Comparison of ENCODE assay signal across 5 fruit fly cellular contexts in the genomic region with DNA sequence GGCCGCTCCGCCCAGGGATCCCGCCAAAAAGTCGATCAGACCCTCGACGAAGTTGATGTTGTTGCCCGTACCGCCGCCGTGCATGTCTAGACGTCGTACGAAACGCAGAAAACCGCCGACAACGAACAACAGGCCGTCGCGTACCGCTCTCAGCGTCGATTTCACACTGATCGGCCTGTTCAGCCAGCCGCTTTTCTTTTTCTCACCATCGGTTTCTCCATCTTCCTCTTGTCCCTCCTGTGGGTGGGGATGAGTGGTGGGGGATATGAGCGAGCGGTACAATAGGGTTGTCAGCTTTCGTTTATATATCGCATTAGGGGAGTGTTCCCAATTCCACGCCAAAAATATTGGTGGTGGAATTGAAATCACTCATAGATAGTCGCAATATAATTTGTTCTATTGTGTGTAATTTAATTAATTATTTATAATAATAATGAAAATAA.
TF ChIP-seq lines count a peak whose summit lies in the region.

No protein-coding gene starts in this region.

- TF ChIP-seq CTCF in whole organism, embryonic (GFP tag; optimal IDR thresholded peaks at IDR 0.05; lab: Kevin White, UChicago): no peak

TF ChIP-seq in whole organism, adult, 20 proteins besides CTCF, POLR2A, EP300 and RAD21 (continues in another document):
- TF ChIP-seq CG12768 (GFP tag; optimal IDR thresholded peaks at IDR 0.05; lab: Kevin White, UChicago): no peak
- TF ChIP-seq CG14711 (tag; optimal IDR thresholded peaks at IDR 0.05; lab: Kevin White, UChicago): peak; percentile 93
- TF ChIP-seq Crg-1 (GFP tag; optimal IDR thresholded peaks at IDR 0.05; lab: Kevin White, UChicago): no peak
- TF ChIP-seq bab1 (GFP tag; optimal IDR thresholded peaks at IDR 0.05; lab: Kevin White, UChicago): no peak
- no peak for TF ChIP-seq Clk (GFP tag; optimal IDR thresholded peaks at IDR 0.05; lab: Kevin White, UChicago)
- peak; percentile 40 for TF ChIP-seq CG7101 (tag; optimal IDR thresholded peaks at IDR 0.05; lab: Kevin White, UChicago)
- TF ChIP-seq kay (GFP tag; lab: Kevin White, UChicago; ENCODE audit: borderline replicate concordance): no peak
- no peak for TF ChIP-seq cic (GFP tag; optimal IDR thresholded peaks at IDR 0.05; lab: Kevin White, UChicago)
- TF ChIP-seq Hr96 (GFP tag; optimal IDR thresholded peaks at IDR 0.05; lab: Kevin White, UChicago): peak; percentile 8
- TF ChIP-seq Mnt (GFP tag; optimal IDR thresholded peaks at IDR 0.05; lab: Kevin White, UChicago): peak; percentile 5
- TF ChIP-seq CG33017 (tag; optimal IDR thresholded peaks at IDR 0.05; lab: Kevin White, UChicago): no peak
- TF ChIP-seq CG1620 (GFP tag; optimal IDR thresholded peaks at IDR 0.05; lab: Kevin White, UChicago): peak; percentile 0
- peak; percentile 12 for TF ChIP-seq ovo (GFP tag; optimal IDR thresholded peaks at IDR 0.05; lab: Kevin White, UChicago)
- TF ChIP-seq cnc (optimal IDR thresholded peaks at IDR 0.05; lab: Kevin White, UChicago): no peak
- TF ChIP-seq tj (GFP tag; optimal IDR thresholded peaks at IDR 0.05; lab: Kevin White, UChicago): peak; percentile 39
- peak; percentile 11 for TF ChIP-seq CG11617 (GFP tag; optimal IDR thresholded peaks at IDR 0.05; lab: Kevin White, UChicago)
- TF ChIP-seq CG7045 (GFP tag; optimal IDR thresholded peaks at IDR 0.05; lab: Kevin White, UChicago): no peak

TF ChIP-seq in whole organism, embryonic, 481 proteins besides CTCF, POLR2A, EP300 and RAD21 (continues in another document):
- peak; percentile 20 for TF ChIP-seq pzg (GFP tag; optimal IDR thresholded peaks at IDR 0.05; lab: Kevin White, UChicago)
- TF ChIP-seq wdn (GFP tag; IDR thresholded peaks at IDR 0.05; lab: Robert Waterston, UW): 0 out of 2 replicates have a peak, but pooled peaks have one; percentile 23
- TF ChIP-seq esg (GFP tag; conservative IDR thresholded peaks at IDR 0.05; lab: Robert Waterston, UW): no peak
- TF ChIP-seq sima (GFP tag; optimal IDR thresholded peaks at IDR 0.05; lab: Kevin White, UChicago): no peak
- TF ChIP-seq Side (GFP tag; optimal IDR thresholded peaks at IDR 0.05; lab: Kevin White, UChicago): no peak
- no peak for TF ChIP-seq CG12299 (tag; optimal IDR thresholded peaks at IDR 0.05; lab: Kevin White, UChicago)
- peak; percentile 13 for TF ChIP-seq maf-S (GFP tag; optimal IDR thresholded peaks at IDR 0.05; lab: Kevin White, UChicago)
- TF ChIP-seq Hmr (GFP tag; optimal IDR thresholded peaks at IDR 0.05; lab: Kevin White, UChicago): peak; percentile 18
- peak; percentile 20 for TF ChIP-seq CG3281 (GFP tag; optimal IDR thresholded peaks at IDR 0.05; lab: Kevin White, UChicago)
- no peak for TF ChIP-seq Nf-YA (GFP tag; IDR thresholded peaks at IDR 0.05; lab: Robert Waterston, UW)
- TF ChIP-seq kay (GFP tag; optimal IDR thresholded peaks at IDR 0.05; lab: Kevin White, UChicago): no peak
- no peak for TF ChIP-seq CG7963 (GFP tag; IDR thresholded peaks at IDR 0.05; lab: Robert Waterston, UW; ENCODE audit: partially characterized antibody)
- TF ChIP-seq CG11247 (GFP tag; IDR thresholded peaks at IDR 0.05; lab: Robert Waterston, UW): peak; percentile 7; the same call in 1 of the 2 replicates
- peak; percentile 41 for TF ChIP-seq CG18262 (tag; optimal IDR thresholded peaks at IDR 0.05; lab: Kevin White, UChicago)
- no peak for TF ChIP-seq Hey (tag; optimal IDR thresholded peaks at IDR 0.05; lab: Kevin White, UChicago)
- TF ChIP-seq Bteb2 (GFP tag; optimal IDR thresholded peaks at IDR 0.05; lab: Kevin White, UChicago): no peak
- no peak for TF ChIP-seq CG18599 (GFP tag; optimal IDR thresholded peaks at IDR 0.05; lab: Kevin White, UChicago)

TF ChIP-seq in whole organism, prepupa, 60 proteins besides CTCF, POLR2A, EP300 and RAD21 (continues in another document):
- TF ChIP-seq OdsH (GFP tag; optimal IDR thresholded peaks at IDR 0.05; lab: Kevin White, UChicago): peak; percentile 47
- TF ChIP-seq Eip93F (GFP tag; optimal IDR thresholded peaks at IDR 0.05; lab: Kevin White, UChicago): no peak
- TF ChIP-seq Hr39 (GFP tag; optimal IDR thresholded peaks at IDR 0.05; lab: Kevin White, UChicago): peak; percentile 40
- TF ChIP-seq CG11902 (GFP tag; optimal IDR thresholded peaks at IDR 0.05; lab: Kevin White, UChicago): peak; percentile 60
- TF ChIP-seq CG6276 (GFP tag; optimal IDR thresholded peaks at IDR 0.05; lab: Kevin White, UChicago): no peak
- no peak for TF ChIP-seq Hr38 (GFP tag; optimal IDR thresholded peaks at IDR 0.05; lab: Kevin White, UChicago)
- peak; percentile 8 for TF ChIP-seq CG3919 (GFP tag; optimal IDR thresholded peaks at IDR 0.05; lab: Kevin White, UChicago)
- peak; percentile 1 for TF ChIP-seq Sox15 (GFP tag; optimal IDR thresholded peaks at IDR 0.05; lab: Kevin White, UChicago)
- no peak for TF ChIP-seq Eip75B (GFP tag; optimal IDR thresholded peaks at IDR 0.05; lab: Kevin White, UChicago)
- peak; percentile 30 for TF ChIP-seq CG3032 (tag; optimal IDR thresholded peaks at IDR 0.05; lab: Kevin White, UChicago)
- peak; percentile 27 for TF ChIP-seq Ets21C (GFP tag; optimal IDR thresholded peaks at IDR 0.05; lab: Kevin White, UChicago)
- TF ChIP-seq CG6163 (GFP tag; IDR thresholded peaks at IDR 0.05; lab: Robert Waterston, UW): 0 out of 3 replicates have a peak, but pooled peaks have one; percentile 20
- TF ChIP-seq eg (GFP tag; IDR thresholded peaks at IDR 0.05; lab: Robert Waterston, UW): 0 out of 3 replicates have a peak, but pooled peaks have one; percentile 18
- TF ChIP-seq CG10669 (GFP tag; optimal IDR thresholded peaks at IDR 0.05; lab: Kevin White, UChicago): peak; percentile 87
- TF ChIP-seq pdm3 (GFP tag; optimal IDR thresholded peaks at IDR 0.05; lab: Kevin White, UChicago): peak; percentile 29
- no peak for TF ChIP-seq CG8632 (GFP tag; optimal IDR thresholded peaks at IDR 0.05; lab: Kevin White, UChicago)
- no peak for TF ChIP-seq Smox (GFP tag; optimal IDR thresholded peaks at IDR 0.05; lab: Kevin White, UChicago)
- peak; percentile 51 for TF ChIP-seq CG10631 (GFP tag; optimal IDR thresholded peaks at IDR 0.05; lab: Kevin White, UChicago)

TF ChIP-seq in whole organism, pupa, 21 proteins besides CTCF, POLR2A, EP300 and RAD21:
- TF ChIP-seq CG14655 (GFP tag; optimal IDR thresholded peaks at IDR 0.05; lab: Kevin White, UChicago) (no peak), CG13204 (GFP tag; optimal IDR thresholded peaks at IDR 0.05; lab: Kevin White, UChicago) (peak; percentile 98), CG34367 (tag; optimal IDR thresholded peaks at IDR 0.05; lab: Kevin White, UChicago) (no peak), Pif1A (GFP tag; optimal IDR thresholded peaks at IDR 0.05; lab: Kevin White, UChicago) (no peak), CG9948 (tag; optimal IDR thresholded peaks at IDR 0.05; lab: Kevin White, UChicago) (no peak), CG10348 (GFP tag; IDR thresholded peaks at IDR 0.05; lab: Robert Waterston, UW) (no peak), Pif1B (GFP tag; optimal IDR thresholded peaks at IDR 0.05; lab: Kevin White, UChicago) (no peak), Snoo (tag; optimal IDR thresholded peaks at IDR 0.05; lab: Kevin White, UChicago) (no peak), D1 (tag; optimal IDR thresholded peaks at IDR 0.05; lab: Kevin White, UChicago) (no peak), Ets98B (GFP tag; IDR thresholded peaks at IDR 0.05; lab: Robert Waterston, UW) (peak; percentile 7; the same call in 1 of the 2 replicates), CG4496 (GFP tag; IDR thresholded peaks at IDR 0.05; lab: Robert Waterston, UW) (no peak), CG12605 (GFP tag; IDR thresholded peaks at IDR 0.05; lab: Robert Waterston, UW) (no peak), CG8301 (tag; optimal IDR thresholded peaks at IDR 0.05; lab: Kevin White, UChicago) (no peak), CG32121 (GFP tag; IDR thresholded peaks at IDR 0.05; lab: Robert Waterston, UW) (no peak), CG8159 (tag; optimal IDR thresholded peaks at IDR 0.05; lab: Kevin White, UChicago) (peak; percentile 43), EcR (GFP tag; optimal IDR thresholded peaks at IDR 0.05; lab: Kevin White, UChicago) (no peak), fd96Ca (GFP tag; IDR thresholded peaks at IDR 0.05; lab: Robert Waterston, UW) (no peak), CG15710 (tag; optimal IDR thresholded peaks at IDR 0.05; lab: Kevin White, UChicago) (peak; percentile 25), gl (tag; optimal IDR thresholded peaks at IDR 0.05; lab: Kevin White, UChicago) (no peak), CG17806 (tag; optimal IDR thresholded peaks at IDR 0.05; lab: Kevin White, UChicago) (no peak), rn (GFP tag; IDR thresholded peaks at IDR 0.05; lab: Robert Waterston, UW) (no peak)
TF ChIP-seq in whole organism, pupa: peak in this region for 4.

TF ChIP-seq in whole organism, wandering third instar larva, 38 proteins besides CTCF, POLR2A, EP300 and RAD21:
- TF ChIP-seq Abd-B (GFP tag; optimal IDR thresholded peaks at IDR 0.05; lab: Kevin White, UChicago) (no peak), Mio (GFP tag; optimal IDR thresholded peaks at IDR 0.05; lab: Kevin White, UChicago) (no peak), psq (GFP tag; optimal IDR thresholded peaks at IDR 0.05; lab: Kevin White, UChicago) (peak; percentile 28), foxo (GFP tag; optimal IDR thresholded peaks at IDR 0.05; lab: Kevin White, UChicago) (peak in 1 of 2 experiments; percentile 32), HLH106 (tag; optimal IDR thresholded peaks at IDR 0.05; lab: Kevin White, UChicago) (peak; percentile 43), rgr (GFP tag; optimal IDR thresholded peaks at IDR 0.05; lab: Kevin White, UChicago) (peak; percentile 44)
